1 fruit fly cellular context compared by ENCODE assay signal in the genomic region with DNA sequence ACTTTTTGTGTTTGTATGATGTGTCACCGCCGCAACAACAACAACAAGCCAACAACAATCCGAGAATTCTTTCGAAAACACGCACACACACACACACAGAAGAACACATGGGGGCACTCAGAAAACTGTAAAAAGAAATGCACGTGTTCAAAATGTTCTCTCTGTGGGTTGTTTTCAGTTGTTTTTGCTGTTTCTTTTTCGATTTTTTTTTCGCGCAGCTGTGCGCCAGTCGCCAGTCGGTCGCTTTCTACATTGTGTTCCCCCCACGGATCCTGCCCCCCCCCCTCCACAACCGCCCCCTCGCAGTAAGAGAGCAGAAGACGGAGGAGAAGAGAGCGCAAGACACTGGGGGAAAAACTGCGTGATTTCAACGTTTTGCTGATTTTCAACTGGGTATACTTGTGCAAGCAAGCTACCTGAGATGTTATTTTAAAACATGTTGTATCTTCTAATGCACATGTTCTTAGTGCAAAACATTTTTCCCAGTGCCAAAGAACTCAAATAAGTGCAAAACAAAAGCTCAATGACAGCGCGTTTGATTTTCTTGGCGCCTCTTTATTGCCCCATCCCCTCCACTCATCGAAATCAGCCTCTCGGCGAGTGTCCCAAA.
A peak's percentile ranks its signal among the peaks of the same experiment; 100 is the strongest.
TF ChIP-seq lines count a peak whose summit lies in the region.

No protein-coding gene starts in this region.

TF ChIP-seq in whole organism, embryonic, 481 proteins besides CTCF, POLR2A, EP300 and RAD21 (continued from another document and continues in another):
- TF ChIP-seq vnd (GFP tag; IDR thresholded peaks at IDR 0.05; lab: Robert Waterston, UW; ENCODE audit: partially characterized antibody): no peak
- peak; percentile 24; the same call in 1 of the 3 replicates for TF ChIP-seq otp (GFP tag; IDR thresholded peaks at IDR 0.05; lab: Robert Waterston, UW)
- TF ChIP-seq Meics (GFP tag; optimal IDR thresholded peaks at IDR 0.05; lab: Kevin White, UChicago): peak; percentile 34
- TF ChIP-seq CG6765 (GFP tag; optimal IDR thresholded peaks at IDR 0.05; lab: Kevin White, UChicago): no peak
- TF ChIP-seq CG7372 (GFP tag; IDR thresholded peaks at IDR 0.05; lab: Robert Waterston, UW): no peak
- peak; percentile 59; the same call in 1 of the 3 replicates for TF ChIP-seq CG6175 (GFP tag; IDR thresholded peaks at IDR 0.05; lab: Robert Waterston, UW)
- no peak for TF ChIP-seq CG30403 (GFP tag; optimal IDR thresholded peaks at IDR 0.05; lab: Kevin White, UChicago)
- TF ChIP-seq GATAe (GFP tag; conservative IDR thresholded peaks at IDR 0.05; lab: Robert Waterston, UW): no peak
- TF ChIP-seq sens (GFP tag; lab: Kevin White, UChicago): no peak
- no peak for TF ChIP-seq Six4 (GFP tag; optimal IDR thresholded peaks at IDR 0.05; lab: Kevin White, UChicago)
- TF ChIP-seq CG1233 (GFP tag; optimal IDR thresholded peaks at IDR 0.05; lab: Kevin White, UChicago): no peak
- no peak for TF ChIP-seq z (GFP tag; IDR thresholded peaks at IDR 0.05; lab: Robert Waterston, UW)
- peak; percentile 3 for TF ChIP-seq bcd (GFP tag; optimal IDR thresholded peaks at IDR 0.05; lab: Kevin White, UChicago)
- TF ChIP-seq CG8478 (optimal IDR thresholded peaks at IDR 0.05; lab: Kevin White, UChicago): no peak
- 0 out of 2 replicates have a peak, but pooled peaks have one; percentile 9 for TF ChIP-seq E2f2 (GFP tag; IDR thresholded peaks at IDR 0.05; lab: Robert Waterston, UW)
- TF ChIP-seq dan (GFP tag; IDR thresholded peaks at IDR 0.05; lab: Robert Waterston, UW): no peak
- TF ChIP-seq bsh (GFP tag; optimal IDR thresholded peaks at IDR 0.05; lab: Kevin White, UChicago): peak; percentile 5 to 19
- no peak for TF ChIP-seq nerfin-1 (tag; optimal IDR thresholded peaks at IDR 0.05; lab: Kevin White, UChicago)
- TF ChIP-seq salm (tag; optimal IDR thresholded peaks at IDR 0.05; lab: Kevin White, UChicago): no peak
- peak; percentile 18 for TF ChIP-seq Sox102F (GFP tag; optimal IDR thresholded peaks at IDR 0.05; lab: Kevin White, UChicago)
- no peak for TF ChIP-seq tup (GFP tag; optimal IDR thresholded peaks at IDR 0.05; lab: Kevin White, UChicago)
- TF ChIP-seq eve (GFP tag; optimal IDR thresholded peaks at IDR 0.05; lab: Kevin White, UChicago): no peak
- no peak for TF ChIP-seq mld (GFP tag; IDR thresholded peaks at IDR 0.05; lab: Robert Waterston, UW; ENCODE audit: partially characterized antibody)
- TF ChIP-seq Optix (GFP tag; IDR thresholded peaks at IDR 0.05; lab: Robert Waterston, UW): no peak
- no peak for TF ChIP-seq slou (GFP tag; optimal IDR thresholded peaks at IDR 0.05; lab: Kevin White, UChicago)
- peak; percentile 8 for TF ChIP-seq CG12391 (tag; optimal IDR thresholded peaks at IDR 0.05; lab: Kevin White, UChicago)
- TF ChIP-seq bigmax (GFP tag; optimal IDR thresholded peaks at IDR 0.05; lab: Kevin White, UChicago): no peak
- TF ChIP-seq zfh2 (GFP tag; optimal IDR thresholded peaks at IDR 0.05; lab: Kevin White, UChicago): peak; percentile 17
- TF ChIP-seq dimm (GFP tag; IDR thresholded peaks at IDR 0.05; lab: Robert Waterston, UW): no peak
- TF ChIP-seq CG12104 (GFP tag; optimal IDR thresholded peaks at IDR 0.05; lab: Kevin White, UChicago): no peak
- peak; percentile 41 for TF ChIP-seq CG3281 (GFP tag; optimal IDR thresholded peaks at IDR 0.05; lab: Kevin White, UChicago)
- no peak for TF ChIP-seq CG3995 (GFP tag; optimal IDR thresholded peaks at IDR 0.05; lab: Kevin White, UChicago)
- no peak for TF ChIP-seq slp2 (GFP tag; optimal IDR thresholded peaks at IDR 0.05; lab: Kevin White, UChicago)
- 0 out of 3 replicates have a peak, but pooled peaks have one; percentile 39 for TF ChIP-seq H15 (GFP tag; IDR thresholded peaks at IDR 0.05; lab: Robert Waterston, UW)
- TF ChIP-seq Mad (GFP tag; optimal IDR thresholded peaks at IDR 0.05; lab: Kevin White, UChicago): no peak
- TF ChIP-seq shn (GFP tag; optimal IDR thresholded peaks at IDR 0.05; lab: Kevin White, UChicago): no peak
- TF ChIP-seq toy (GFP tag; IDR thresholded peaks at IDR 0.05; lab: Robert Waterston, UW): peak; percentile 57; the same call in 1 of the 2 replicates
- peak; percentile 56 for TF ChIP-seq CG1603 (tag; optimal IDR thresholded peaks at IDR 0.05; lab: Kevin White, UChicago)
- no peak for TF ChIP-seq sug (tag; optimal IDR thresholded peaks at IDR 0.05; lab: Kevin White, UChicago)
- TF ChIP-seq caup (GFP tag; optimal IDR thresholded peaks at IDR 0.05; lab: Kevin White, UChicago; ENCODE audit: severe bottlenecking): peak; percentile 18
- peak; percentile 23; the same call in 1 of the 2 replicates for TF ChIP-seq CG3847 (GFP tag; IDR thresholded peaks at IDR 0.05; lab: Robert Waterston, UW)
- TF ChIP-seq CG1832 (GFP tag; optimal IDR thresholded peaks at IDR 0.05; lab: Kevin White, UChicago): no peak
- TF ChIP-seq CG5245 (GFP tag; optimal IDR thresholded peaks at IDR 0.05; lab: Kevin White, UChicago): no peak
- no peak for TF ChIP-seq CG30020 (tag; optimal IDR thresholded peaks at IDR 0.05; lab: Kevin White, UChicago)
- TF ChIP-seq hbn (GFP tag; IDR thresholded peaks at IDR 0.05; lab: Robert Waterston, UW; ENCODE audit: partially characterized antibody): no peak
- no peak for TF ChIP-seq abd-A (tag; optimal IDR thresholded peaks at IDR 0.05; lab: Kevin White, UChicago)
- no peak for TF ChIP-seq CG10209 (GFP tag; optimal IDR thresholded peaks at IDR 0.05; lab: Kevin White, UChicago)
- TF ChIP-seq Sox100B (GFP tag; optimal IDR thresholded peaks at IDR 0.05; lab: Kevin White, UChicago): no peak
- TF ChIP-seq gro (GFP tag; optimal IDR thresholded peaks at IDR 0.05; lab: Kevin White, UChicago): no peak
- no peak for TF ChIP-seq ATbp (GFP tag; optimal IDR thresholded peaks at IDR 0.05; lab: Kevin White, UChicago)
- no peak for TF ChIP-seq fu2 (GFP tag; optimal IDR thresholded peaks at IDR 0.05; lab: Kevin White, UChicago)
- no peak for TF ChIP-seq ftz-f1 (GFP tag; optimal IDR thresholded peaks at IDR 0.05; lab: Kevin White, UChicago)
- no peak for TF ChIP-seq dati (GFP tag; IDR thresholded peaks at IDR 0.05; lab: Robert Waterston, UW)
- peak; percentile 62; the same call in 1 of the 2 replicates for TF ChIP-seq wdn (GFP tag; IDR thresholded peaks at IDR 0.05; lab: Robert Waterston, UW)
- TF ChIP-seq chn (GFP tag; optimal IDR thresholded peaks at IDR 0.05; lab: Kevin White, UChicago): no peak
- TF ChIP-seq CG4282 (GFP tag; optimal IDR thresholded peaks at IDR 0.05; lab: Kevin White, UChicago): no peak
- no peak for TF ChIP-seq D19A (tag; optimal IDR thresholded peaks at IDR 0.05; lab: Kevin White, UChicago)
- no peak for TF ChIP-seq jigr1 (GFP tag; IDR thresholded peaks at IDR 0.05; lab: Robert Waterston, UW)
- no peak for TF ChIP-seq CG16813 (GFP tag; IDR thresholded peaks at IDR 0.05; lab: Robert Waterston, UW; ENCODE audit: partially characterized antibody)
- no peak for TF ChIP-seq tna (GFP tag; IDR thresholded peaks at IDR 0.05; lab: Robert Waterston, UW; ENCODE audit: partially characterized antibody)
- peak; percentile 47; the same call in 1 of the 2 replicates for TF ChIP-seq Rx (GFP tag; IDR thresholded peaks at IDR 0.05; lab: Robert Waterston, UW)
- TF ChIP-seq CkIIα-i1 (GFP tag; IDR thresholded peaks at IDR 0.05; lab: Robert Waterston, UW): no peak
- peak; percentile 69 for TF ChIP-seq CG9932 (GFP tag; IDR thresholded peaks at IDR 0.05; lab: Robert Waterston, UW)
- peak; percentile 53; the same call in 1 of the 2 replicates for TF ChIP-seq CG4404 (GFP tag; IDR thresholded peaks at IDR 0.05; lab: Robert Waterston, UW)
- no peak for TF ChIP-seq Hr3 (GFP tag; optimal IDR thresholded peaks at IDR 0.05; lab: Kevin White, UChicago)
- TF ChIP-seq CG31365 (tag; optimal IDR thresholded peaks at IDR 0.05; lab: Kevin White, UChicago): no peak
- no peak for TF ChIP-seq CG7987 (GFP tag; optimal IDR thresholded peaks at IDR 0.05; lab: Kevin White, UChicago)
- TF ChIP-seq Oli (tag; optimal IDR thresholded peaks at IDR 0.05; lab: Kevin White, UChicago): no peak
- TF ChIP-seq zf30C (GFP tag; optimal IDR thresholded peaks at IDR 0.05; lab: Kevin White, UChicago): peak; percentile 44
- TF ChIP-seq Bteb2 (GFP tag; optimal IDR thresholded peaks at IDR 0.05; lab: Kevin White, UChicago): no peak
- no peak for TF ChIP-seq inv (GFP tag; IDR thresholded peaks at IDR 0.05; lab: Robert Waterston, UW; ENCODE audit: partially characterized antibody)
- no peak for TF ChIP-seq PHDP (tag; optimal IDR thresholded peaks at IDR 0.05; lab: Kevin White, UChicago)
- no peak for TF ChIP-seq CG42726 (GFP tag; IDR thresholded peaks at IDR 0.05; lab: Robert Waterston, UW; ENCODE audit: partially characterized antibody)
- peak; percentile 16; the same call in 1 of the 2 replicates for TF ChIP-seq CG14667 (GFP tag; IDR thresholded peaks at IDR 0.05; lab: Robert Waterston, UW)
- TF ChIP-seq Bgb (GFP tag; IDR thresholded peaks at IDR 0.05; lab: Robert Waterston, UW; ENCODE audit: partially characterized antibody): no peak
- TF ChIP-seq Antp (GFP tag; optimal IDR thresholded peaks at IDR 0.05; lab: Kevin White, UChicago): no peak
- peak; percentile 0 for TF ChIP-seq CG13775 (GFP tag; optimal IDR thresholded peaks at IDR 0.05; lab: Kevin White, UChicago)
- peak; percentile 54 for TF ChIP-seq CG2678 (tag; optimal IDR thresholded peaks at IDR 0.05; lab: Kevin White, UChicago)
- peak; percentile 44 for TF ChIP-seq gem (tag; optimal IDR thresholded peaks at IDR 0.05; lab: Kevin White, UChicago)
- peak; percentile 14 for TF ChIP-seq Jarid2 (GFP tag; optimal IDR thresholded peaks at IDR 0.05; lab: Kevin White, UChicago)
- no peak for TF ChIP-seq Doc3 (GFP tag; IDR thresholded peaks at IDR 0.05; lab: Robert Waterston, UW; ENCODE audit: partially characterized antibody)
- no peak for TF ChIP-seq lola (GFP tag; optimal IDR thresholded peaks at IDR 0.05; lab: Kevin White, UChicago)
- TF ChIP-seq scrt (GFP tag; optimal IDR thresholded peaks at IDR 0.05; lab: Kevin White, UChicago): no peak
- TF ChIP-seq cad (GFP tag; optimal IDR thresholded peaks at IDR 0.05; lab: Kevin White, UChicago): no peak
- TF ChIP-seq CG11093 (GFP tag; IDR thresholded peaks at IDR 0.05; lab: Robert Waterston, UW): no peak
- peak; percentile 61; the same call in 2 of the 3 replicates for TF ChIP-seq CG34422 (GFP tag; IDR thresholded peaks at IDR 0.05; lab: Robert Waterston, UW)
- TF ChIP-seq cas (GFP tag; IDR thresholded peaks at IDR 0.05; lab: Robert Waterston, UW): 0 out of 2 replicates have a peak, but pooled peaks have one; percentile 13
- no peak for TF ChIP-seq CG10147 (GFP tag; optimal IDR thresholded peaks at IDR 0.05; lab: Kevin White, UChicago)
- TF ChIP-seq CG4360 (GFP tag; IDR thresholded peaks at IDR 0.05; lab: Robert Waterston, UW): peak; percentile 85
- TF ChIP-seq CG9876 (GFP tag; optimal IDR thresholded peaks at IDR 0.05; lab: Kevin White, UChicago): no peak
- TF ChIP-seq odd (GFP tag; optimal IDR thresholded peaks at IDR 0.05; lab: Kevin White, UChicago): no peak
- TF ChIP-seq CG10321 (GFP tag; IDR thresholded peaks at IDR 0.05; lab: Robert Waterston, UW): no peak
- no peak for TF ChIP-seq CG10267 (tag; optimal IDR thresholded peaks at IDR 0.05; lab: Kevin White, UChicago)
- no peak for TF ChIP-seq Ravus (GFP tag; IDR thresholded peaks at IDR 0.05; lab: Robert Waterston, UW)
- TF ChIP-seq fd96Cb (tag; optimal IDR thresholded peaks at IDR 0.05; lab: Kevin White, UChicago): peak; percentile 26
- peak; percentile 35; the same call in 1 of the 3 replicates for TF ChIP-seq ken (GFP tag; IDR thresholded peaks at IDR 0.05; lab: Robert Waterston, UW)
- TF ChIP-seq tio (GFP tag; optimal IDR thresholded peaks at IDR 0.05; lab: Kevin White, UChicago): no peak
- peak; percentile 26 for TF ChIP-seq phol (tag; optimal IDR thresholded peaks at IDR 0.05; lab: Kevin White, UChicago)
- TF ChIP-seq CG11504 (tag; optimal IDR thresholded peaks at IDR 0.05; lab: Kevin White, UChicago): peak; percentile 47
- TF ChIP-seq HLHmδ (GFP tag; optimal IDR thresholded peaks at IDR 0.05; lab: Kevin White, UChicago): no peak
- TF ChIP-seq corto (GFP tag; optimal IDR thresholded peaks at IDR 0.05; lab: Kevin White, UChicago): no peak
- TF ChIP-seq crol (GFP tag; IDR thresholded peaks at IDR 0.05; lab: Robert Waterston, UW): peak; percentile 85
- no peak for TF ChIP-seq CG33213 (GFP tag; optimal IDR thresholded peaks at IDR 0.05; lab: Kevin White, UChicago)
- no peak for TF ChIP-seq schlank (tag; optimal IDR thresholded peaks at IDR 0.05; lab: Kevin White, UChicago)
- peak; percentile 90 for TF ChIP-seq Med (GFP tag; lab: Kevin White, UChicago)
- TF ChIP-seq CG6689 (GFP tag; IDR thresholded peaks at IDR 0.05; lab: Robert Waterston, UW): peak; percentile 60
- TF ChIP-seq CG8765 (GFP tag; IDR thresholded peaks at IDR 0.05; lab: Robert Waterston, UW): peak; percentile 22; the same call in 1 of the 2 replicates
- 0 out of 2 replicates have a peak, but pooled peaks have one; percentile 7 for TF ChIP-seq ap (GFP tag; IDR thresholded peaks at IDR 0.05; lab: Robert Waterston, UW)
- no peak for TF ChIP-seq CG31441 (GFP tag; IDR thresholded peaks at IDR 0.05; lab: Robert Waterston, UW)
- peak; percentile 72 for TF ChIP-seq CG14441 (GFP tag; IDR thresholded peaks at IDR 0.05; lab: Robert Waterston, UW)
- no peak for TF ChIP-seq CG17802 (tag; optimal IDR thresholded peaks at IDR 0.05; lab: Kevin White, UChicago)
- no peak for TF ChIP-seq CG11398 (GFP tag; optimal IDR thresholded peaks at IDR 0.05; lab: Kevin White, UChicago)
- no peak for TF ChIP-seq Fer2 (tag; optimal IDR thresholded peaks at IDR 0.05; lab: Kevin White, UChicago)
- no peak for TF ChIP-seq gce (GFP tag; IDR thresholded peaks at IDR 0.05; lab: Robert Waterston, UW)
- TF ChIP-seq Neu2 (GFP tag; optimal IDR thresholded peaks at IDR 0.05; lab: Kevin White, UChicago; ENCODE audit: borderline replicate concordance): no peak
- TF ChIP-seq CG12659 (GFP tag; optimal IDR thresholded peaks at IDR 0.05; lab: Kevin White, UChicago): peak; percentile 25
- peak; percentile 47; the same call in 1 of the 2 replicates for TF ChIP-seq H2.0 (GFP tag; IDR thresholded peaks at IDR 0.05; lab: Robert Waterston, UW)
- TF ChIP-seq sisA (GFP tag; IDR thresholded peaks at IDR 0.05; lab: Robert Waterston, UW): 0 out of 2 replicates have a peak, but pooled peaks have one; percentile 10
- no peak for TF ChIP-seq Oaz (GFP tag; IDR thresholded peaks at IDR 0.05; lab: Robert Waterston, UW)
- 0 out of 2 replicates have a peak, but pooled peaks have one; percentile 24 for TF ChIP-seq CG5953 (GFP tag; IDR thresholded peaks at IDR 0.05; lab: Robert Waterston, UW)
- TF ChIP-seq mirr (GFP tag; optimal IDR thresholded peaks at IDR 0.05; lab: Kevin White, UChicago): no peak
- no peak for TF ChIP-seq CG4820 (GFP tag; optimal IDR thresholded peaks at IDR 0.05; lab: Kevin White, UChicago)
- TF ChIP-seq HmgD (GFP tag; optimal IDR thresholded peaks at IDR 0.05; lab: Kevin White, UChicago): no peak
- no peak for TF ChIP-seq CG8089 (GFP tag; optimal IDR thresholded peaks at IDR 0.05; lab: Kevin White, UChicago)
